Fruit fly (Drosophila melanogaster) whole organism, embryonic: ENCODE data around the gene CCT7.
A peak's percentile ranks its signal among the peaks of the same experiment; 100 is the strongest.

Experiments
- CG10431 ChIP-seq: fragments of 200-800 bp; sonication (Bioruptor generic); optimal IDR thresholded peaks from 3 replicates; lab custom pipeline; 2018; ENCODE audit warnings: missing biosample characterization, mild to moderate bottlenecking, missing genetic modification characterization
- CG10979 ChIP-seq: fragments of 200-800 bp; sonication (Bioruptor generic); optimal IDR thresholded peaks from 2 replicates; lab custom pipeline; 2018; ENCODE audit warnings: missing biosample characterization, mild to moderate bottlenecking, missing genetic modification characterization, moderate library complexity
- CG12744 ChIP-seq: fragments of 200-800 bp; sonication (Bioruptor generic); optimal IDR thresholded peaks from 2 replicates; lab custom pipeline; 2016; ENCODE audit warnings: missing biosample characterization, missing genetic modification characterization
- CG14050 ChIP-seq: fragments of 200-800 bp; sonication (Bioruptor generic); IDR thresholded peaks from 3 replicates; pipeline ENCODE4 v1.3.6; 2022; ENCODE audit warnings: missing biosample characterization, missing genetic modification characterization
- CG1529 ChIP-seq: fragments of 200-800 bp; sonication (Bioruptor generic); optimal IDR thresholded peaks from 3 replicates; lab custom pipeline; 2018; ENCODE audit warnings: missing biosample characterization, missing genetic modification characterization
- CG1602 ChIP-seq: fragments of 200-800 bp; sonication (Bioruptor generic); optimal IDR thresholded peaks from 3 replicates; lab custom pipeline; 2016; ENCODE audit warnings: missing biosample characterization, missing genetic modification characterization
- CG17361 ChIP-seq: fragments of 200-800 bp; sonication (Bioruptor generic); IDR thresholded peaks from 3 replicates; pipeline ENCODE4 v1.3.6; 2022; ENCODE audit warnings: missing biosample characterization, missing genetic modification characterization
- CG17612 ChIP-seq: fragments of 200-800 bp; sonication (Bioruptor generic); IDR thresholded peaks from 2 replicates; pipeline ENCODE4 v1.3.6; 2022; ENCODE audit warnings: missing biosample characterization, missing genetic modification characterization
- CG18262 ChIP-seq: fragments of 200-800 bp; optimal IDR thresholded peaks from 3 replicates; lab custom pipeline; 2019; ENCODE audit warnings: missing biosample characterization, mild to moderate bottlenecking, missing genetic modification characterization, moderate library complexity
- CG18476 ChIP-seq: fragments of 200-800 bp; sonication (Bioruptor generic); optimal IDR thresholded peaks from 2 replicates; lab custom pipeline; 2016; ENCODE audit warnings: missing biosample characterization, mild to moderate bottlenecking, missing genetic modification characterization
- CG18619 ChIP-seq: fragments of 200-800 bp; sonication (Bioruptor generic); optimal IDR thresholded peaks from 3 replicates; lab custom pipeline; 2017; ENCODE audit warnings: missing biosample characterization, mild to moderate bottlenecking, missing genetic modification characterization
- CG2116 ChIP-seq: fragments of 200-800 bp; sonication (Bioruptor generic); optimal IDR thresholded peaks from 3 replicates; lab custom pipeline; 2018; ENCODE audit warnings: missing biosample characterization, mild to moderate bottlenecking, missing genetic modification characterization
- CG2120 ChIP-seq: fragments of 200-800 bp; sonication (Bioruptor generic); optimal IDR thresholded peaks from 3 replicates; lab custom pipeline; 2016; ENCODE audit warnings: missing biosample characterization, missing genetic modification characterization
- CG2678 ChIP-seq: fragments of 200-800 bp; sonication (Bioruptor generic); optimal IDR thresholded peaks from 3 replicates; lab custom pipeline; 2019; ENCODE audit warnings: missing biosample characterization, mild to moderate bottlenecking, missing genetic modification characterization, moderate library complexity
- CG31224 ChIP-seq: fragments of 200-800 bp; sonication (Bioruptor generic); IDR thresholded peaks from 2 replicates; pipeline ENCODE4 v1.3.6; 2022; ENCODE audit warnings: missing biosample characterization, missing genetic modification characterization
- CG33213 ChIP-seq: fragments of 200-800 bp; sonication (Bioruptor generic); optimal IDR thresholded peaks from 3 replicates; lab custom pipeline; 2016; ENCODE audit warnings: missing biosample characterization, missing genetic modification characterization
- CG4282 ChIP-seq: fragments of 200-800 bp; sonication (Bioruptor generic); optimal IDR thresholded peaks from 2 replicates; lab custom pipeline; 2016; ENCODE audit warnings: missing biosample characterization, missing genetic modification characterization
- CG6654 ChIP-seq: fragments of 200-800 bp; sonication (Bioruptor generic); optimal IDR thresholded peaks from 2 replicates; lab custom pipeline; 2017; ENCODE audit warnings: missing biosample characterization, mild to moderate bottlenecking, missing genetic modification characterization
- CG6765 ChIP-seq: fragments of 200-800 bp; sonication (Bioruptor generic); optimal IDR thresholded peaks from 3 replicates; lab custom pipeline; 2017; ENCODE audit warnings: missing biosample characterization, mild to moderate bottlenecking, missing genetic modification characterization
- CG7372 ChIP-seq: fragments of 200-800 bp; sonication (Bioruptor generic); IDR thresholded peaks from 2 replicates; pipeline ENCODE4 v1.3.6; 2022; ENCODE audit warnings: missing biosample characterization, missing genetic modification characterization
- CG7839 ChIP-seq: fragments of 200-800 bp; sonication (Bioruptor generic); optimal IDR thresholded peaks from 3 replicates; lab custom pipeline; 2018; ENCODE audit warnings: missing biosample characterization, mild to moderate bottlenecking, missing genetic modification characterization, moderate library complexity
- CG8281 ChIP-seq: fragments of 200-800 bp; sonication (Bioruptor generic); optimal IDR thresholded peaks from 2 replicates; lab custom pipeline; 2018; ENCODE audit warnings: missing biosample characterization, mild to moderate bottlenecking, missing genetic modification characterization, moderate library complexity
- CHES-1-like ChIP-seq: fragments of 200-800 bp; sonication (Bioruptor generic); optimal IDR thresholded peaks from 2 replicates; lab custom pipeline; 2016; ENCODE audit warnings: missing biosample characterization, missing genetic modification characterization
- Ets65A ChIP-seq: fragments of 200-800 bp; sonication (Bioruptor generic); peaks from one replicate; lab custom pipeline; 2016; ENCODE audit warnings: missing biosample characterization, missing genetic modification characterization
- H15 ChIP-seq: fragments of 200-800 bp; sonication (Bioruptor generic); IDR thresholded peaks from 3 replicates; pipeline ENCODE4 v1.3.6; 2022; ENCODE audit warnings: missing biosample characterization, missing genetic modification characterization
- HmgD ChIP-seq: fragments of 200-800 bp; sonication (Bioruptor generic); optimal IDR thresholded peaks from 3 replicates; lab custom pipeline; 2016; ENCODE audit warnings: missing biosample characterization, missing genetic modification characterization
- Hsf ChIP-seq: fragments of 200-800 bp; sonication (Bioruptor generic); optimal IDR thresholded peaks from 3 replicates; lab custom pipeline; 2016; ENCODE audit warnings: missing biosample characterization, missing genetic modification characterization
- Meics ChIP-seq: fragments of 200-800 bp; sonication (Bioruptor generic); optimal IDR thresholded peaks from 2 replicates; lab custom pipeline; 2017; ENCODE audit warnings: missing biosample characterization, mild to moderate bottlenecking, missing genetic modification characterization
- Mrtf ChIP-seq: fragments of 200-800 bp; sonication (Bioruptor generic); IDR thresholded peaks from 3 replicates; pipeline ENCODE4 v1.3.6; 2022; ENCODE audit warnings: missing biosample characterization, missing genetic modification characterization
- NC2α ChIP-seq: fragments of 200-800 bp; sonication (Bioruptor generic); optimal IDR thresholded peaks from 2 replicates; lab custom pipeline; 2016; ENCODE audit warnings: missing biosample characterization, missing genetic modification characterization
- Pdp1 ChIP-seq, 2 experiments: fragments of 200-800 bp; sonication (Bioruptor generic); optimal IDR thresholded peaks; 3 replicates each; lab custom pipeline; 2016; ENCODE audit warnings: missing biosample characterization in 2 of 2, missing genetic modification characterization in 2 of 2, mild to moderate bottlenecking in 1 of 2, moderate library complexity in 1 of 2
- Rfx ChIP-seq: fragments of 200-800 bp; sonication (Bioruptor generic); IDR thresholded peaks from 2 replicates; pipeline ENCODE4 v1.3.6; 2022; ENCODE audit warnings: missing biosample characterization, missing genetic modification characterization
- TFAM ChIP-seq: fragments of 200-800 bp; sonication (Bioruptor generic); optimal IDR thresholded peaks from 2 replicates; lab custom pipeline; 2017; ENCODE audit warnings: missing biosample characterization, missing genetic modification characterization, inconsistent platforms
- ap ChIP-seq: fragments of 200-800 bp; sonication (Bioruptor generic); IDR thresholded peaks from 2 replicates; pipeline ENCODE4 v1.3.6; 2022; ENCODE audit warnings: missing biosample characterization, missing genetic modification characterization
- crp ChIP-seq, 2 experiments: fragments of 200-800 bp; sonication (Bioruptor generic); optimal IDR thresholded peaks; 2 replicates in 1 of 2; 3 replicates in 1 of 2; lab custom pipeline; 2017; ENCODE audit warnings: missing biosample characterization in 2 of 2, missing genetic modification characterization in 2 of 2, mild to moderate bottlenecking in 1 of 2, moderate library complexity in 1 of 2
- esg ChIP-seq: fragments of 200-800 bp; sonication (Bioruptor generic); conservative IDR thresholded peaks from 2 replicates; pipeline ENCODE4 v1.3.6; 2022; ENCODE audit warnings: missing biosample characterization, missing genetic modification characterization
- eve ChIP-seq, 2 experiments: fragments of >200 bp; optimal IDR thresholded peaks; 2 replicates each; lab custom pipeline; 2017; ENCODE audit warnings: missing biosample characterization in 2 of 2, missing genetic modification characterization in 2 of 2
- eyg ChIP-seq: fragments of 200-800 bp; sonication (Bioruptor generic); optimal IDR thresholded peaks from 3 replicates; lab custom pipeline; 2016; ENCODE audit warnings: missing biosample characterization, missing genetic modification characterization
- fd3F ChIP-seq: fragments of 200-800 bp; sonication (Bioruptor generic); optimal IDR thresholded peaks from 2 replicates; lab custom pipeline; 2018; ENCODE audit warnings: missing biosample characterization, mild to moderate bottlenecking, missing genetic modification characterization, moderate library complexity
- insv ChIP-seq, 2 experiments: fragments of 200-800 bp; sonication (Bioruptor generic); optimal IDR thresholded peaks; 3 replicates each; lab custom pipeline; 2016 to 2018; ENCODE audit warnings: missing biosample characterization in 2 of 2, missing genetic modification characterization in 2 of 2
- mirr ChIP-seq: fragments of 200-800 bp; sonication (Bioruptor generic); optimal IDR thresholded peaks from 3 replicates; lab custom pipeline; 2018; ENCODE audit warnings: missing biosample characterization, mild to moderate bottlenecking, missing genetic modification characterization
- oc ChIP-seq: fragments of 200-800 bp; sonication (Bioruptor generic); optimal IDR thresholded peaks from 2 replicates; lab custom pipeline; 2018; ENCODE audit warnings: missing biosample characterization, mild to moderate bottlenecking, missing genetic modification characterization, moderate library complexity
- odd ChIP-seq: fragments of 200-800 bp; sonication (Bioruptor generic); optimal IDR thresholded peaks from 2 replicates; lab custom pipeline; 2017; ENCODE audit warnings: missing biosample characterization, mild to moderate bottlenecking, missing genetic modification characterization
- pros ChIP-seq: fragments of 200-800 bp; sonication (Bioruptor generic); optimal IDR thresholded peaks from 3 replicates; lab custom pipeline; 2019; ENCODE audit warnings: missing biosample characterization, mild to moderate bottlenecking, missing genetic modification characterization, moderate library complexity
- pzg ChIP-seq: fragments of 200-800 bp; sonication (Bioruptor generic); optimal IDR thresholded peaks from 3 replicates; lab custom pipeline; 2018; ENCODE audit warnings: missing biosample characterization, mild to moderate bottlenecking, missing genetic modification characterization, moderate library complexity
- ranshi ChIP-seq: fragments of 200-800 bp; sonication (Bioruptor generic); IDR thresholded peaks from 2 replicates; pipeline ENCODE4 v1.3.6; 2022; ENCODE audit warnings: missing biosample characterization, missing genetic modification characterization
- scrt ChIP-seq: fragments of 200-800 bp; sonication (Bioruptor generic); optimal IDR thresholded peaks from 2 replicates; lab custom pipeline; 2018; ENCODE audit warnings: missing biosample characterization, mild to moderate bottlenecking, missing genetic modification characterization, moderate library complexity
- stwl ChIP-seq: fragments of 200-800 bp; sonication (Bioruptor generic); optimal IDR thresholded peaks from 3 replicates; lab custom pipeline; 2018; ENCODE audit warnings: missing biosample characterization, mild to moderate bottlenecking, missing genetic modification characterization, moderate library complexity
- tap ChIP-seq: fragments of 200-800 bp; optimal IDR thresholded peaks from 3 replicates; lab custom pipeline; 2019; ENCODE audit warnings: missing biosample characterization, mild to moderate bottlenecking, missing genetic modification characterization, moderate library complexity
- tup ChIP-seq: fragments of 200-800 bp; sonication (Bioruptor generic); optimal IDR thresholded peaks from 2 replicates; lab custom pipeline; 2016; ENCODE audit warnings: missing biosample characterization, mild to moderate bottlenecking, missing genetic modification characterization, moderate library complexity
- tx ChIP-seq: fragments of 200-800 bp; sonication (Bioruptor generic); optimal IDR thresholded peaks from 2 replicates; lab custom pipeline; 2016; ENCODE audit warnings: missing biosample characterization, missing genetic modification characterization

Gene CCT7

DNA sequence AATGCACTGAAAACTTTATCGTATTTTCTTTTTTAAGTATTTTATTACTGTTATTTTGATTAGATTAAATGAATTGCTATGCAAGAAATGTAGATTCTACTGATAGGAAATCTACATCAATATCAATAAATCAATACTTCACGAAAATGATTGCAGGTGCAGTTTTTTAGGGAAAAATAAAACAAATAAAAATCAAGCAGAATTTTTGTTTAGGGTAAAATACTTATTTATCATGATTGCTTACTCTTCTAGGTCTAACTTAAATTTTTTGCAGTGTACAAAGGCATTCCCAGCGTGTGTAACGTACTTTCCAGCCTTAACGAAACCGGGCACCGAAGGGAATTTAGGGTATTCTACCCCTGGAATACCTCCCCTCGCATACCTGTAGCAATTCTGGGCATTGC lies 7.2 kb downstream of the CCT7 start (continued):
- TF ChIP-seq Mrtf (GFP tag; lab: Robert Waterston, UW) (no peak), ap (GFP tag; lab: Robert Waterston, UW) (no peak), CG1529 (peak; percentile 58), CG6654 (GFP tag; lab: Kevin White, UChicago) (peak; percentile 22), CG12744 (peak; percentile 31), CG17361 (GFP tag; lab: Robert Waterston, UW) (peak; percentile 90), H15 (GFP tag; lab: Robert Waterston, UW) (no peak), CG18619 (GFP tag; lab: Kevin White, UChicago) (peak; percentile 63), CG17612 (no peak), Ets65A (GFP tag; lab: Kevin White, UChicago) (no peak), fd3F (GFP tag; lab: Kevin White, UChicago) (no peak), Rfx (0 out of 2 replicates have a peak, but pooled peaks have one; percentile 8), tap (peak; percentile 41), ranshi (GFP tag; lab: Robert Waterston, UW) (0 out of 2 replicates have a peak, but pooled peaks have one; percentile 6), odd (GFP tag; lab: Kevin White, UChicago) (peak; percentile 41), CG7839 (tag; lab: Kevin White, UChicago) (peak; percentile 80), CG4282 (no peak), esg (GFP tag; lab: Robert Waterston, UW) (peak; percentile 48; the same call in 1 of the 2 replicates), Pdp1 (GFP tag; optimal IDR thresholded peaks at IDR 0.05; lab: Kevin White, UChicago) (peak; percentile 36 to 57), mirr (GFP tag; lab: Kevin White, UChicago) (no peak), Meics (GFP tag; lab: Kevin White, UChicago) (peak; percentile 21), oc (peak; percentile 27), TFAM (GFP tag; lab: Kevin White, UChicago) (peak; percentile 1), CG7372 (GFP tag; lab: Robert Waterston, UW) (no peak), CG1602 (GFP tag; lab: Kevin White, UChicago) (peak; percentile 87), crp (GFP tag; optimal IDR thresholded peaks at IDR 0.05; lab: Kevin White, UChicago) (peak; percentile 6 to 26), Hsf (GFP tag; lab: Kevin White, UChicago) (peak; percentile 67), CG18476 (GFP tag; lab: Kevin White, UChicago) (peak; percentile 63), CG31224 (GFP tag; lab: Robert Waterston, UW) (0 out of 2 replicates have a peak, but pooled peaks have one; percentile 38), CG18262 (peak; percentile 96), CG10979 (tag; lab: Kevin White, UChicago) (peak; percentile 95), CG8281 (tag; lab: Kevin White, UChicago) (peak; percentile 68), pzg (GFP tag; lab: Kevin White, UChicago) (no peak), tx (GFP tag; lab: Kevin White, UChicago) (peak; percentile 9), CG2116 (GFP tag; lab: Kevin White, UChicago) (peak; percentile 49), CG2678 (tag; lab: Kevin White, UChicago) (peak; percentile 77), CHES-1-like (GFP tag; lab: Kevin White, UChicago) (peak; percentile 24), pros (GFP tag; lab: Kevin White, UChicago) (no peak), CG6765 (GFP tag; lab: Kevin White, UChicago) (peak; percentile 35), stwl (peak; percentile 61), eve (GFP tag; optimal IDR thresholded peaks at IDR 0.05; lab: Kevin White, UChicago) (peak in 1 of 2 experiments; percentile 71), CG2120 (GFP tag; lab: Kevin White, UChicago) (peak; percentile 45), CG10431 (GFP tag; lab: Kevin White, UChicago) (peak; percentile 29), insv (GFP tag; optimal IDR thresholded peaks at IDR 0.05; lab: Kevin White, UChicago) (peak in 1 of 2 experiments; percentile 17), NC2α (GFP tag; lab: Kevin White, UChicago) (peak; percentile 40), CG14050 (GFP tag; lab: Robert Waterston, UW) (no peak), scrt (GFP tag; lab: Kevin White, UChicago) (peak; percentile 23), CG33213 (peak; percentile 40), HmgD (GFP tag; lab: Kevin White, UChicago) (no peak), tup (GFP tag; lab: Kevin White, UChicago) (peak; percentile 18), eyg (GFP tag; lab: Kevin White, UChicago) (no peak)
